Fruit fly (Drosophila melanogaster) whole organism, embryonic: ENCODE results near the gene CG18473.

Source experiments
- BtbVII ChIP-seq: fragments of 200-800 bp; sonication (Bioruptor generic); optimal IDR thresholded peaks from 3 replicates; lab custom pipeline; 2017; ENCODE audit warnings: missing biosample characterization, mild to moderate bottlenecking, missing genetic modification characterization
- CG10209 ChIP-seq: fragments of 200-800 bp; sonication (Bioruptor generic); optimal IDR thresholded peaks from 3 replicates; lab custom pipeline; 2017; ENCODE audit warnings: missing biosample characterization, mild to moderate bottlenecking, missing genetic modification characterization, missing genetic modification reagents
- CG1024 ChIP-seq: fragments of 200-800 bp; sonication (Bioruptor generic); IDR thresholded peaks from 2 replicates; pipeline ENCODE4 v1.3.6; 2022; ENCODE audit warnings: missing biosample characterization, missing genetic modification characterization
- CG12104 ChIP-seq: fragments of 200-800 bp; sonication (Bioruptor generic); optimal IDR thresholded peaks from 3 replicates; lab custom pipeline; 2016; ENCODE audit warnings: missing biosample characterization, missing genetic modification characterization
- CG14965 ChIP-seq: fragments of 200-800 bp; sonication (Bioruptor generic); optimal IDR thresholded peaks from 2 replicates; lab custom pipeline; 2016; ENCODE audit warnings: missing biosample characterization, missing genetic modification characterization, borderline replicate concordance
- CG17361 ChIP-seq: fragments of 200-800 bp; sonication (Bioruptor generic); IDR thresholded peaks from 3 replicates; pipeline ENCODE4 v1.3.6; 2022; ENCODE audit warnings: missing biosample characterization, missing genetic modification characterization
- CG32532 ChIP-seq: fragments of 200-800 bp; sonication (Bioruptor generic); IDR thresholded peaks from 2 replicates; pipeline ENCODE4 v1.3.6; 2022; ENCODE audit warnings: missing biosample characterization, missing genetic modification characterization
- CG42726 ChIP-seq: fragments of 200-800 bp; sonication (Bioruptor generic); IDR thresholded peaks from 2 replicates; pipeline ENCODE4 v1.3.6; 2022; ENCODE audit warnings: missing biosample characterization, missing genetic modification characterization; ENCODE audit not compliant: partially characterized antibody
- CG4328 ChIP-seq: fragments of 200-800 bp; sonication (Bioruptor generic); optimal IDR thresholded peaks from 3 replicates; lab custom pipeline; 2017; ENCODE audit warnings: missing biosample characterization, missing genetic modification reagents, missing genetic modification characterization
- CG4707 ChIP-seq: fragments of 200-800 bp; sonication (Bioruptor generic); optimal IDR thresholded peaks from 2 replicates; lab custom pipeline; 2018; ENCODE audit warnings: missing biosample characterization, mild to moderate bottlenecking, missing genetic modification characterization, moderate library complexity
- CG7786 ChIP-seq: fragments of 200-800 bp; sonication (Bioruptor generic); optimal IDR thresholded peaks from 2 replicates; lab custom pipeline; 2016; ENCODE audit warnings: missing biosample characterization, missing genetic modification characterization
- CG7839 ChIP-seq: fragments of 200-800 bp; sonication (Bioruptor generic); optimal IDR thresholded peaks from 3 replicates; lab custom pipeline; 2018; ENCODE audit warnings: missing biosample characterization, mild to moderate bottlenecking, missing genetic modification characterization, moderate library complexity
- CG7928 ChIP-seq: fragments of 200-800 bp; sonication (Bioruptor generic); optimal IDR thresholded peaks from 2 replicates; lab custom pipeline; 2017; ENCODE audit warnings: missing biosample characterization, mild to moderate bottlenecking, missing genetic modification characterization
- Camta ChIP-seq: fragments of 200-800 bp; sonication (Bioruptor generic); optimal IDR thresholded peaks from 2 replicates; lab custom pipeline; 2016; ENCODE audit warnings: missing biosample characterization, missing genetic modification characterization
- CkIIα-i1 ChIP-seq: fragments of 200-800 bp; sonication (Bioruptor generic); IDR thresholded peaks from 2 replicates; pipeline ENCODE4 v1.3.6; 2022; ENCODE audit warnings: missing biosample characterization, missing genetic modification characterization
- D ChIP-seq, 2 experiments: fragments of 200-800 bp in 1 of 2; fragments of >200 bp in 1 of 2; sonication (Bioruptor generic) in 1 of 2; optimal IDR thresholded peaks; 2 replicates in 1 of 2; 3 replicates in 1 of 2; lab custom pipeline; 2017; ENCODE audit warnings: mild to moderate bottlenecking in 1 of 2, missing biosample characterization in 1 of 2, missing genetic modification characterization in 1 of 2, missing genetic modification reagents in 1 of 2
- Dbx ChIP-seq: fragments of 200-800 bp; sonication (Bioruptor generic); IDR thresholded peaks from 3 replicates; pipeline ENCODE4 v1.3.6; 2022; ENCODE audit warnings: missing biosample characterization, missing genetic modification characterization
- Doc2 ChIP-seq: fragments of 200-800 bp; sonication (Bioruptor generic); IDR thresholded peaks from 2 replicates; pipeline ENCODE4 v1.3.6; 2022; ENCODE audit warnings: missing biosample characterization, missing genetic modification characterization
- ERR ChIP-seq: fragments of 200-800 bp; sonication (Bioruptor generic); optimal IDR thresholded peaks from 2 replicates; lab custom pipeline; 2016; ENCODE audit warnings: missing biosample characterization, missing genetic modification characterization
- Hr51 ChIP-seq, 2 experiments: fragments of 200-800 bp; sonication (Bioruptor generic); optimal IDR thresholded peaks; 2 replicates in 1 of 2; 3 replicates in 1 of 2; lab custom pipeline; 2016 to 2018; ENCODE audit warnings: missing biosample characterization in 2 of 2, missing genetic modification characterization in 2 of 2, mild to moderate bottlenecking in 1 of 2, moderate library complexity in 1 of 2
- Lhr ChIP-seq: fragments of 200-800 bp; sonication (Bioruptor generic); optimal IDR thresholded peaks from 3 replicates; lab custom pipeline; 2017; ENCODE audit warnings: mild to moderate bottlenecking, missing biosample characterization, missing genetic modification reagents, missing genetic modification characterization
- Meics ChIP-seq: fragments of 200-800 bp; sonication (Bioruptor generic); optimal IDR thresholded peaks from 2 replicates; lab custom pipeline; 2017; ENCODE audit warnings: missing biosample characterization, mild to moderate bottlenecking, missing genetic modification characterization
- Myb ChIP-seq: fragments of 200-800 bp; sonication (Bioruptor generic); optimal IDR thresholded peaks from 2 replicates; lab custom pipeline; 2016; ENCODE audit warnings: missing biosample characterization, missing genetic modification characterization
- PHDP ChIP-seq: fragments of 200-800 bp; sonication (Bioruptor generic); optimal IDR thresholded peaks from 3 replicates; lab custom pipeline; 2018; ENCODE audit warnings: missing biosample characterization, mild to moderate bottlenecking, missing genetic modification characterization, moderate library complexity
- Pdp1 ChIP-seq, 2 experiments: fragments of 200-800 bp; sonication (Bioruptor generic); optimal IDR thresholded peaks; 3 replicates each; lab custom pipeline; 2016; ENCODE audit warnings: missing biosample characterization in 2 of 2, missing genetic modification characterization in 2 of 2, mild to moderate bottlenecking in 1 of 2, moderate library complexity in 1 of 2
- Ravus ChIP-seq: fragments of 200-800 bp; sonication (Bioruptor generic); IDR thresholded peaks from 2 replicates; pipeline ENCODE4 v1.3.6; 2022; ENCODE audit warnings: missing biosample characterization, missing genetic modification characterization
- Sry-δ ChIP-seq: fragments of 200-800 bp; sonication (Bioruptor generic); optimal IDR thresholded peaks from 2 replicates; lab custom pipeline; 2016; ENCODE audit warnings: missing biosample characterization, missing genetic modification characterization
- Taf1 ChIP-seq: fragments of 200-800 bp; sonication (Bioruptor generic); IDR thresholded peaks from 2 replicates; pipeline ENCODE4 v1.3.6; 2022; ENCODE audit warnings: missing biosample characterization, missing genetic modification characterization
- Usf ChIP-seq: fragments of 200-800 bp; sonication (Bioruptor generic); optimal IDR thresholded peaks from 2 replicates; lab custom pipeline; 2017; ENCODE audit warnings: missing genotype, missing biosample characterization, missing genetic modification characterization
- ab ChIP-seq: fragments of 200-800 bp; sonication (Bioruptor generic); optimal IDR thresholded peaks from 2 replicates; lab custom pipeline; 2016; ENCODE audit warnings: missing biosample characterization, missing genetic modification characterization
- ac ChIP-seq: fragments of 200-800 bp; sonication (Bioruptor generic); optimal IDR thresholded peaks from 3 replicates; lab custom pipeline; 2017; ENCODE audit warnings: missing biosample characterization, mild to moderate bottlenecking, missing genetic modification characterization
- bbx ChIP-seq: fragments of 200-800 bp; sonication (Bioruptor generic); IDR thresholded peaks from 2 replicates; pipeline ENCODE4 v1.3.6; 2022; ENCODE audit warnings: missing biosample characterization, missing genetic modification characterization; ENCODE audit not compliant: partially characterized antibody
- caup ChIP-seq: fragments of 200-800 bp; sonication (Bioruptor generic); optimal IDR thresholded peaks from 3 replicates; lab custom pipeline; 2017; ENCODE audit warnings: missing biosample characterization, mild to moderate bottlenecking, missing genetic modification characterization, moderate library complexity; ENCODE audit not compliant: severe bottlenecking
- chn ChIP-seq: fragments of 200-800 bp; sonication (Bioruptor generic); optimal IDR thresholded peaks from 2 replicates; lab custom pipeline; 2016; ENCODE audit warnings: missing biosample characterization, missing genetic modification characterization
- danr ChIP-seq: fragments of 200-800 bp; sonication (Bioruptor generic); IDR thresholded peaks from 2 replicates; pipeline ENCODE4 v1.3.6; 2022; ENCODE audit warnings: missing biosample characterization, missing genetic modification characterization
- ftz-f1 ChIP-seq: fragments of 200-800 bp; sonication (Bioruptor generic); optimal IDR thresholded peaks from 2 replicates; lab custom pipeline; 2016; ENCODE audit warnings: missing biosample characterization, missing genetic modification characterization
- ham ChIP-seq: fragments of 200-800 bp; sonication (Bioruptor generic); IDR thresholded peaks from 2 replicates; pipeline ENCODE4 v1.3.6; 2022; ENCODE audit warnings: missing biosample characterization, missing genetic modification characterization
- hbn ChIP-seq: fragments of 200-800 bp; sonication (Bioruptor generic); IDR thresholded peaks from 2 replicates; pipeline ENCODE4 v1.3.6; 2022; ENCODE audit warnings: missing biosample characterization, missing genetic modification characterization; ENCODE audit not compliant: partially characterized antibody
- insv ChIP-seq, 2 experiments: fragments of 200-800 bp; sonication (Bioruptor generic); optimal IDR thresholded peaks; 3 replicates each; lab custom pipeline; 2016 to 2018; ENCODE audit warnings: missing biosample characterization in 2 of 2, missing genetic modification characterization in 2 of 2
- ken ChIP-seq: fragments of 200-800 bp; sonication (Bioruptor generic); IDR thresholded peaks from 3 replicates; pipeline ENCODE4 v1.3.6; 2022; ENCODE audit warnings: missing biosample characterization, missing genetic modification characterization
- lbe ChIP-seq: fragments of 200-800 bp; sonication (Bioruptor generic); optimal IDR thresholded peaks from 2 replicates; lab custom pipeline; 2016; ENCODE audit warnings: missing biosample characterization, mild to moderate bottlenecking, missing genetic modification characterization
- pnt ChIP-seq: fragments of 200-800 bp; sonication (Bioruptor generic); optimal IDR thresholded peaks from 3 replicates; lab custom pipeline; 2016; ENCODE audit warnings: missing biosample characterization, missing genetic modification characterization
- schlank ChIP-seq: fragments of 200-800 bp; sonication (Bioruptor generic); optimal IDR thresholded peaks from 2 replicates; lab custom pipeline; 2018; ENCODE audit warnings: missing biosample characterization, mild to moderate bottlenecking, missing genetic modification characterization
- scrt ChIP-seq: fragments of 200-800 bp; sonication (Bioruptor generic); optimal IDR thresholded peaks from 2 replicates; lab custom pipeline; 2018; ENCODE audit warnings: missing biosample characterization, mild to moderate bottlenecking, missing genetic modification characterization, moderate library complexity
- shn ChIP-seq: fragments of 200-800 bp; sonication (Bioruptor generic); optimal IDR thresholded peaks from 3 replicates; lab custom pipeline; 2016; ENCODE audit warnings: missing biosample characterization, missing genetic modification characterization
- sr ChIP-seq: fragments of 200-800 bp; sonication (Bioruptor generic); IDR thresholded peaks from 3 replicates; pipeline ENCODE4 v1.3.6; 2022; ENCODE audit warnings: missing biosample characterization, missing genetic modification characterization
- tio ChIP-seq: fragments of 200-800 bp; sonication (Bioruptor generic); optimal IDR thresholded peaks from 2 replicates; lab custom pipeline; 2017; ENCODE audit warnings: missing biosample characterization, missing genetic modification characterization, inconsistent platforms
- ttk ChIP-seq: fragments of 200-800 bp; sonication (Bioruptor generic); IDR thresholded peaks from 2 replicates; pipeline ENCODE4 v2.1.2; 2022; ENCODE audit warnings: missing biosample characterization, missing genetic modification characterization
- twi ChIP-seq: fragments of 200-800 bp; optimal IDR thresholded peaks from 2 replicates; lab custom pipeline; 2019; ENCODE audit warnings: missing biosample characterization, mild to moderate bottlenecking, missing genetic modification characterization, moderate library complexity

CG18473 gene

DNA sequence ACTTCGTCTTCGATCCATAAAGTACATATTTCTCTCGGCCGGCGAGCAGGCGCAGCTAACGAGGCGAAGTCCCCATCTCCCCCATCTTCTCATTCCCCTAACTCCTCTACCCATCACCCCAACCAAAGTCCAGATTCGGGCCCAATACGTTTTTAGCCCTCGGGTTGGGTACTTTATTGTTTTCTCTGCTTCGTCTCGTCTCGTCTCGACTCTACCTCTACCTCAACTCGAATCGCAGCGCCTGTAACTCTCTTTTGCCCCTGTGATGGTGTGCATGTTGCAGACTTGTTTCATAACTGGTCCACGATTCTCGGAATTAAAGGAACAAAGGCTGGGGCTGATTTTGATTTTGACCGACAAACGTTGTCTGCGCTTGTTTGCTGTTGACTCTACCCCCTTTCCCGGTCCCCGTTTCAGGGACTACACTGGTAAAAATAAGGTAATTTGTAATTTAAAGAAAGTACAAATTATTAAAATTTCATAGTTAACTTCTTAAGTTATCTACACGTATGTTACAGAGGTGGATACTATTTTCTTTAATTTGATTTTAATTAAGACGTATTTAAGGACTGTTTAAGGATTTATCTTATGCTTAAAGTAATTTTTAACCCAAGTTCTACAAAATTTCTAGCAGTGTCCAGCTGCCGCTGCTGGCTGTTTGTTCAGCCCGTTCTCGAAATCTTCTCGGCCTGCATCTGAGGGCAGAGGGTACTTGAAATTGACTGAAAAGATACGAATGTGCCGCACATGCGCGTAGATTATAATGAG is 15.7 kb downstream of the CG18473 start (continued):
- TF ChIP-seq scrt (GFP tag; lab: Kevin White, UChicago) (peak; percentile 4), hbn (GFP tag; lab: Robert Waterston, UW) (no peak), Taf1 (GFP tag; lab: Robert Waterston, UW) (no peak), danr (GFP tag; lab: Robert Waterston, UW) (no peak), caup (GFP tag; lab: Kevin White, UChicago) (no peak), Hr51 (GFP tag; optimal IDR thresholded peaks at IDR 0.05; lab: Kevin White, UChicago) (peak in 1 of 2 experiments; percentile 10), Doc2 (GFP tag; lab: Robert Waterston, UW) (no peak), lbe (GFP tag; lab: Kevin White, UChicago) (peak; percentile 84), shn (no peak), bbx (GFP tag; lab: Robert Waterston, UW) (no peak), Lhr (GFP tag; lab: Kevin White, UChicago) (peak; percentile 10), CG17361 (GFP tag; lab: Robert Waterston, UW) (peak; percentile 80), ftz-f1 (GFP tag; lab: Kevin White, UChicago) (no peak), Usf (peak; percentile 39), chn (GFP tag; lab: Kevin White, UChicago) (peak; percentile 9), CG12104 (peak; percentile 27), CG1024 (GFP tag; lab: Robert Waterston, UW) (no peak), CG42726 (GFP tag; lab: Robert Waterston, UW) (no peak), sr (no peak), ken (GFP tag; lab: Robert Waterston, UW) (no peak), CG7928 (GFP tag; lab: Kevin White, UChicago) (no peak), ERR (GFP tag; lab: Kevin White, UChicago) (no peak), CG7839 (tag; lab: Kevin White, UChicago) (peak; percentile 71), CG14965 (no peak), CG7786 (no peak), PHDP (tag; lab: Kevin White, UChicago) (peak; percentile 16), insv (GFP tag; optimal IDR thresholded peaks at IDR 0.05; lab: Kevin White, UChicago) (no peak), CkIIα-i1 (GFP tag; lab: Robert Waterston, UW) (no peak), ham (GFP tag; lab: Robert Waterston, UW) (no peak), ab (GFP tag; lab: Kevin White, UChicago) (no peak), Dbx (GFP tag; lab: Robert Waterston, UW) (no peak), ac (GFP tag; lab: Kevin White, UChicago) (peak; percentile 65), Ravus (GFP tag; lab: Robert Waterston, UW) (no peak), CG32532 (GFP tag; lab: Robert Waterston, UW) (no peak), Pdp1 (GFP tag; optimal IDR thresholded peaks at IDR 0.05; lab: Kevin White, UChicago) (peak; percentile 1 to 37), tio (GFP tag; lab: Kevin White, UChicago) (peak; percentile 60), D (optimal IDR thresholded peaks at IDR 0.05; lab: Kevin White, UChicago) (no peak), D (GFP tag; optimal IDR thresholded peaks at IDR 0.05; lab: Kevin White, UChicago) (peak; percentile 74), CG4707 (GFP tag; lab: Kevin White, UChicago) (no peak), pnt (GFP tag; lab: Kevin White, UChicago) (no peak), twi (tag; lab: Kevin White, UChicago) (peak; percentile 69), CG10209 (GFP tag; lab: Kevin White, UChicago) (peak; percentile 58), Sry-δ (GFP tag; lab: Kevin White, UChicago) (no peak), ttk (GFP tag; lab: Robert Waterston, UW) (no peak), CG4328 (GFP tag; lab: Kevin White, UChicago) (peak; percentile 35), Myb (GFP tag; lab: Kevin White, UChicago) (no peak), BtbVII (GFP tag; lab: Kevin White, UChicago) (no peak), schlank (tag; lab: Kevin White, UChicago) (no peak), Camta (GFP tag; lab: Kevin White, UChicago) (peak; percentile 47), Meics (GFP tag; lab: Kevin White, UChicago) (no peak)
